Worm (Caenorhabditis elegans) whole organism, L4 larva: ENCODE measurements around the gene nhr-117.
A peak's percentile ranks its signal among the peaks of the same experiment; 100 is the strongest.

Source experiments
- F10B5.3 ChIP-seq: sonication (generic microtip); optimal IDR thresholded peaks from 2 replicates; lab custom pipeline; 2016; ENCODE audit warnings: mild to moderate bottlenecking, missing genetic modification characterization, missing compliant biosample characterization
- F26F4.8 ChIP-seq: fragments of 200-800 bp; sonication (Bioruptor generic); conservative IDR thresholded peaks from 2 replicates; pipeline ENCODE4 v1.3.6; 2022; ENCODE audit warnings: missing genetic modification characterization, missing compliant biosample characterization
- Y105C5A.15 ChIP-seq: fragments of 200-800 bp; sonication (Bioruptor generic); IDR thresholded peaks from 2 replicates; pipeline ENCODE4 v1.3.6; 2022; ENCODE audit warnings: missing genetic modification characterization, missing compliant biosample characterization
- Y48G9A.11 ChIP-seq: fragments of 200-800 bp; sonication (Bioruptor generic); IDR thresholded peaks from 2 replicates; pipeline ENCODE4 v1.3.6; 2022; ENCODE audit warnings: missing genetic modification reagents, missing genetic modification characterization, missing compliant biosample characterization
- Y5F2A.4 ChIP-seq: fragments of 200-800 bp; sonication (Bioruptor generic); optimal IDR thresholded peaks from 2 replicates; lab custom pipeline; 2018; ENCODE audit warnings: mild to moderate bottlenecking, missing genetic modification characterization, missing compliant biosample characterization
- ZK546.5 ChIP-seq, 2 experiments: sonication (generic microtip); optimal IDR thresholded peaks; 2 replicates each; lab custom pipeline; 2017; ENCODE audit warnings: missing biosample characterization in 2 of 2, missing genetic modification characterization in 2 of 2
- aha-1 ChIP-seq: fragments of 150-350 bp; peaks from one replicate; lab custom pipeline; 2014; ENCODE audit warnings: missing biosample characterization, missing genetic modification characterization
- arid-1 ChIP-seq: fragments of 200-800 bp; sonication (Bioruptor generic); conservative IDR thresholded peaks from 2 replicates; pipeline ENCODE4 v1.3.6; 2022; ENCODE audit warnings: missing genetic modification reagents, missing genetic modification characterization, missing compliant biosample characterization
- ceh-20 ChIP-seq: fragments of 200-800 bp; sonication (Bioruptor generic); IDR thresholded peaks from 2 replicates; pipeline ENCODE4 v1.3.6; 2022; ENCODE audit warnings: missing genetic modification reagents, missing genetic modification characterization, missing compliant biosample characterization
- ceh-62 ChIP-seq: sonication (generic microtip); optimal IDR thresholded peaks from 2 replicates; lab custom pipeline; 2017; ENCODE audit warnings: missing biosample characterization, missing genetic modification characterization
- cey-2 ChIP-seq: sonication (generic microtip); optimal IDR thresholded peaks from 3 replicates; lab custom pipeline; 2017; ENCODE audit warnings: missing genetic modification characterization, mild to moderate bottlenecking, missing compliant biosample characterization, antibody characterized with exemption, borderline replicate concordance; ENCODE audit not compliant: insufficient read depth
- daf-12 ChIP-seq: fragments of 150-350 bp; optimal IDR thresholded peaks from 2 replicates; lab custom pipeline; 2014; ENCODE audit warnings: missing biosample characterization, missing genetic modification reagents, missing genetic modification characterization
- dmd-6 ChIP-seq: fragments of 200-800 bp; sonication (Bioruptor generic); IDR thresholded peaks from 2 replicates; pipeline ENCODE4 v1.3.6; 2022; ENCODE audit warnings: missing genetic modification reagents, missing genetic modification characterization, missing compliant biosample characterization
- dpl-1 ChIP-seq: fragments of 150-350 bp; optimal IDR thresholded peaks from 2 replicates; lab custom pipeline; 2014; ENCODE audit warnings: missing biosample characterization, missing genetic modification reagents, missing genetic modification characterization
- dve-1 ChIP-seq: sonication (generic microtip); optimal IDR thresholded peaks from 2 replicates; lab custom pipeline; 2017; ENCODE audit warnings: antibody characterized with exemption, mild to moderate bottlenecking, missing genetic modification characterization, missing compliant biosample characterization; ENCODE audit not compliant: insufficient read depth
- egl-27 ChIP-seq: sonication (generic microtip); optimal IDR thresholded peaks from 3 replicates; lab custom pipeline; 2017; ENCODE audit warnings: missing biosample characterization, missing genetic modification reagents, missing genetic modification characterization
- fkh-10 ChIP-seq: fragments of 150-350 bp; optimal IDR thresholded peaks from 2 replicates; lab custom pipeline; 2014; ENCODE audit warnings: missing biosample characterization, missing genetic modification reagents, missing genetic modification characterization
- hlh-11 ChIP-seq: fragments of 200-800 bp; sonication (Bioruptor generic); optimal IDR thresholded peaks from 2 replicates; lab custom pipeline; 2018; ENCODE audit warnings: mild to moderate bottlenecking, missing genetic modification characterization, missing compliant biosample characterization
- hlh-30 ChIP-seq: sonication (generic microtip); optimal IDR thresholded peaks from 2 replicates; lab custom pipeline; 2017; ENCODE audit warnings: antibody characterized with exemption, mild to moderate bottlenecking, missing genetic modification characterization, missing compliant biosample characterization; ENCODE audit not compliant: insufficient read depth
- hmg-1.1 ChIP-seq: fragments of 200-800 bp; sonication (Bioruptor generic); IDR thresholded peaks from 2 replicates; pipeline ENCODE4 v1.3.6; 2022; ENCODE audit warnings: missing genetic modification reagents, missing genetic modification characterization, missing compliant biosample characterization
- jun-1 ChIP-seq: fragments of 150-350 bp; optimal IDR thresholded peaks from 2 replicates; lab custom pipeline; 2014; ENCODE audit warnings: missing biosample characterization, missing genetic modification reagents, missing genetic modification characterization
- lin-39 ChIP-seq: fragments of 150-350 bp; optimal IDR thresholded peaks from 2 replicates; lab custom pipeline; 2014; ENCODE audit warnings: missing biosample characterization, missing genetic modification reagents, missing genetic modification characterization
- lsy-2 ChIP-seq, 2 experiments: fragments of 150-350 bp in 1 of 2; sonication (generic microtip) in 1 of 2; optimal IDR thresholded peaks; 2 replicates each; lab custom pipeline; 2014 to 2017; ENCODE audit warnings: missing biosample characterization in 2 of 2, missing genetic modification characterization in 2 of 2
- madf-5 ChIP-seq, 2 experiments: fragments of 200-800 bp; sonication (Bioruptor generic); IDR thresholded peaks; 2 replicates each; pipeline ENCODE4 v1.3.6; 2022; ENCODE audit warnings: missing compliant biosample characterization in 2 of 2, missing genetic modification characterization in 2 of 2
- nhr-25 ChIP-seq: sonication (generic microtip); optimal IDR thresholded peaks from 2 replicates; lab custom pipeline; 2017; ENCODE audit warnings: missing genetic modification characterization, mild to moderate bottlenecking, missing compliant biosample characterization, antibody characterized with exemption, moderate library complexity, borderline replicate concordance; ENCODE audit not compliant: insufficient read depth
- nhr-48 ChIP-seq: sonication (generic microtip); optimal IDR thresholded peaks from 2 replicates; lab custom pipeline; 2016; ENCODE audit warnings: mild to moderate bottlenecking, missing genetic modification characterization, missing compliant biosample characterization
- nhr-77 ChIP-seq: fragments of 150-350 bp; optimal IDR thresholded peaks from 2 replicates; lab custom pipeline; 2014; ENCODE audit warnings: missing biosample characterization, missing genetic modification characterization
- pha-4 ChIP-seq, 2 experiments: fragments of 150-350 bp in 1 of 2; fragments of 200-800 bp in 1 of 2; sonication (Bioruptor generic) in 1 of 2; IDR thresholded peaks in 1 of 2; optimal IDR thresholded peaks in 1 of 2; 2 replicates each; pipeline versions ENCODE4 v1.3.6 to Lab custom; 2014 to 2022; ENCODE audit warnings: missing genetic modification characterization in 2 of 2, missing genetic modification reagents in 2 of 2, missing biosample characterization in 1 of 2, missing compliant biosample characterization in 1 of 2
- spr-3 ChIP-seq: fragments of 200-800 bp; sonication (Bioruptor generic); optimal IDR thresholded peaks from 2 replicates; lab custom pipeline; 2018; ENCODE audit warnings: mild to moderate bottlenecking, missing genetic modification characterization, missing compliant biosample characterization
- tag-97 ChIP-seq: fragments of 200-800 bp; sonication (Bioruptor generic); IDR thresholded peaks from 2 replicates; pipeline ENCODE4 v1.3.6; 2022; ENCODE audit warnings: missing genetic modification characterization, missing compliant biosample characterization
- unc-130 ChIP-seq: sonication (generic microtip); optimal IDR thresholded peaks from 2 replicates; lab custom pipeline; 2016; ENCODE audit warnings: missing genetic modification reagents, missing genetic modification characterization, missing compliant biosample characterization
- unc-62 ChIP-seq, 3 experiments: fragments of 150-350 bp in 1 of 3; sonication (generic microtip); optimal IDR thresholded peaks in 2 of 3; peaks in 1 of 3; 1 replicate in 1 of 3; 2 replicates in 2 of 3; lab custom pipeline; 2014 to 2017; ENCODE audit warnings: missing biosample characterization in 3 of 3, missing genetic modification characterization in 3 of 3, missing genetic modification reagents in 3 of 3, missing genotype in 1 of 3
- zag-1 ChIP-seq: fragments of 150-350 bp; optimal IDR thresholded peaks from 2 replicates; lab custom pipeline; 2014; ENCODE audit warnings: missing biosample characterization, missing genetic modification characterization
- zip-11 ChIP-seq: fragments of 200-800 bp; sonication (Bioruptor generic); IDR thresholded peaks from 2 replicates; pipeline ENCODE4 v1.3.6; 2022; ENCODE audit warnings: missing genetic modification characterization, missing compliant biosample characterization
- ztf-7 ChIP-seq: fragments of 150-350 bp; optimal IDR thresholded peaks from 2 replicates; lab custom pipeline; 2014; ENCODE audit warnings: missing biosample characterization, missing genetic modification characterization

Gene nhr-117

DNA sequence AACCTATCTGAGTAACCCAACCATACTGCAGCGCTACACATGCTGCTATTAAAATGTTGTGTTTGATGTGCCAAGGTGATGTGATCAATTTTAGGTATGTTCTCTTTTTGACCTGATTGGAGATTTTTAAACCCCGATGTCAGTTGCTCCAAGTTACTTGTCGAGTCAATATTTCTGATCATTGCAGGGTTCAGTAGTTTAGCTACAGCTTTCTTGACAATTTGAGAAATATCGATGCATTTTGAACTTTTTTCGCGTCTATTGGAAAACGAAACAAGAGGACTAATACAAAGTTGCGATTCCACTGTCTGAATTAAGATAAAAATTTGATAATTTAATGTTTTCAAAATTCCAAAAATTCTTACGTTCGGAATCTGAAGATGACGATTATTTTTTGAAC, 2.1 kb upstream of the nhr-117 start:
- TF ChIP-seq daf-12: no peak
- TF ChIP-seq aha-1: peak; percentile 94
- no peak for TF ChIP-seq ceh-62 (tag; lab: Kevin White, UChicago)
- TF ChIP-seq, all 104 proteins: peak for 1

DNA sequence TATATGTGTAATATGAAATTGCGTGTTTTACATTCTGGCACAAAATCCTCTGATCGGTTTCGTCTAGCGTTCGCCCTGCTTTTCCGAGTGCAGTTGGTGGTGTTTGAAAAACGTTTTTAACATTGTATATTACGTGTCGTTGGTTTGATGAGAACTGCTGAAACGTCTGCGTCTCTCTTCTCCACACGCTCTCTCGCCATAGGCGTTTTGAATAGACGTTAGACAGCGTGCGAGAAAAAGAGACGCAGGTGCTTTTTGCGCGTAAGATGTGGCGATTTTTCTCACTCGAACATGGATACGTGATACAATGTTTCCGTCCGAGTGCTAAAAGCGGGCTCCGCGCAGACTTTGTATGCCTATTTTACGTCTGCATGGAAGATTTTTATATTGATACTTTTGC, 783 bp downstream of the nhr-117 start:
- no peak for TF ChIP-seq unc-62 (GFP tag; optimal IDR thresholded peaks at IDR 0.05 in 1 of 2; lab: Kevin White, UChicago)
- no peak for TF ChIP-seq unc-62 (tag; optimal IDR thresholded peaks at IDR 0.05; lab: Kevin White, UChicago)
- peak; percentile 20 for TF ChIP-seq dve-1 (tag; lab: Kevin White, UChicago)
- TF ChIP-seq dmd-6 (GFP tag; lab: Robert Waterston, UW): peak; percentile 15; the same call in 1 of the 2 replicates
- no peak for TF ChIP-seq jun-1 (tag; lab: Kevin White, UChicago)
- TF ChIP-seq ZK546.5 (tag; optimal IDR thresholded peaks at IDR 0.05; lab: Kevin White, UChicago): no peak
- no peak for TF ChIP-seq hlh-11 (tag; lab: Kevin White, UChicago)

DNA sequence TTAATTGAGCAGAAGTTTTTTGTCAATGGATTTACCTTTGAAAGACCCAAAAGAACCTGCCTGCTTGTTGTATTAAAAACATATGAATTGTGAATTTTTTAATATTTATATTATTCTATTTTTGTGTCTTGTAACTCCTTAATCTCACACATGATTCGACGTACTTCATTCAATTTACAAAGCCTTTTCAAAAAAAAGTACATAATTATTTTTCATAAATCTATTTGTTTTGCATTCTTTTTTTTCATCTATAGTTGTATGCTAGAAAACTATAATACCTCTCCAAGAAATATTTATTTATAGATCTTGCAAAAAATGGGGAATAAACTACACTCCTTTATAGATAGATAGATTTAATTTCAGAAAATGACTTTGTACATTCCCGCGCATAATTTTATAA, 2.6 kb downstream of the nhr-117 start, which contains the start of gene nhr-179:
Gene nhr-179 (minus strand): TSS at position 101 of the 400 bp plus-strand sequence.
- TF ChIP-seq lsy-2 (tag; optimal IDR thresholded peaks at IDR 0.05; lab: Kevin White, UChicago): no peak
- TF ChIP-seq fkh-10: no peak
- TF ChIP-seq tag-97 (GFP tag; lab: Robert Waterston, UW): no peak
- no peak for TF ChIP-seq ceh-20
- TF ChIP-seq zag-1: no peak
- no peak for TF ChIP-seq F10B5.3 (tag; lab: Kevin White, UChicago)
- TF ChIP-seq dpl-1 (GFP tag; lab: Kevin White, UChicago): no peak
- TF ChIP-seq Y48G9A.11 (GFP tag; lab: Robert Waterston, UW): no peak
- TF ChIP-seq F26F4.8: no peak
- TF ChIP-seq nhr-48: no peak
- TF ChIP-seq hlh-30 (tag; lab: Kevin White, UChicago): no peak
- no peak for TF ChIP-seq ztf-7
- no peak for TF ChIP-seq spr-3 (GFP tag; lab: Kevin White, UChicago)
- TF ChIP-seq madf-5 (GFP tag; IDR thresholded peaks at IDR 0.05; lab: Robert Waterston, UW): no peak
- no peak for TF ChIP-seq pha-4 (GFP tag; IDR thresholded peaks at IDR 0.05; lab: Robert Waterston, UW)
- TF ChIP-seq pha-4 (tag; optimal IDR thresholded peaks at IDR 0.05; lab: Kevin White, UChicago): no peak
- no peak for TF ChIP-seq nhr-25 (tag; lab: Kevin White, UChicago)
- no peak for TF ChIP-seq unc-130 (GFP tag; lab: Kevin White, UChicago)

DNA sequence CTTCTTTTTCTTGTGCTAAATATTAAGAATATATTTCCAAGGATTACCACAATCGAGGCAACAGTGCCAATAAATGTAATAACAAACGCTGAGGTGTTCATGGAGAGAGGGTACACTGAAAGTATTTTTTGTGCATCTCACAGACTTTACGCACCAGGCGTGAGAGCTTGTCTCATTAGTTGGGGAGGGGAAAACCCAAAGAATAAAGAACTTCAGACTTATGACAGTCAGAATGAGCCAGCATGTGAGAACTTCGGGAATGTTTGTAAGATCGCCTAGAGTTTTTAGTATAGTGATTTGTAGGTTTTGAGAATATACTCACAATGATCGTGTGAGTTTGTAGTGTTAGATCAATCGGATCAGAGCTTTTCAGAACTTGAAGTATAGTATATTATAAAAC, 6.6 kb downstream of the nhr-117 start, which contains the start of gene srbc-41:
Gene srbc-41 (minus strand): TSS at position 101 of the 400 bp plus-strand sequence.
- TF ChIP-seq cey-2 (no peak), zip-11 (GFP tag; lab: Robert Waterston, UW) (no peak), arid-1 (GFP tag; lab: Robert Waterston, UW) (no peak), Y5F2A.4 (GFP tag; lab: Kevin White, UChicago) (no peak), hmg-1.1 (GFP tag; lab: Robert Waterston, UW) (no peak), nhr-77 (no peak), egl-27 (tag; lab: Kevin White, UChicago) (no peak), lin-39 (tag; lab: Kevin White, UChicago) (no peak), dmd-6 (GFP tag; lab: Robert Waterston, UW) (no peak), Y105C5A.15 (GFP tag; lab: Robert Waterston, UW) (no peak)
- TF ChIP-seq, all 104 proteins: peak for 0
